Worm (Caenorhabditis elegans): Measurements from ENCODE around the gene dao-6.

DNA sequence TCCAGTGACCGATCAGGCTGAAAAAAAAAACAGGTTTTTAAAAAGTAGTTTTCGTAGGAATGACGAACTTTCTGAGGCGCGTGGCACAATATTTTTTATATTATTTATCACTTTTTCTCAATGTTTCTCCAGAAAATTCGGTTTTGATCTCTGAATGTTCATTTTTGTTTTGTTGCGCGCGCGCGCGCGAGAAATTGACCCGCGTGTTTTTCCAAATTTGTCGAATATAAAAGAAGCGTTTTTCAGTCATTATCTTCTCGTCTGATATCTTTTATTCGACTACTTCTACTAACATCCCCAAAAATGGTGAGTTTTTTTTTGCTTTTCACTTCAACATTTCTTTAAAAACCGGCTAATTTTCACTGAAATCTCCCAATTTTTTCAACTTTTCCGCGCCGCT, 22.8 kb upstream of the dao-6 start, which contains the start of gene rmd-1:
- no peak for TF ChIP-seq unc-62 (GFP tag; optimal IDR thresholded peaks at IDR 0.05)
- TF ChIP-seq snpc-4 (tag; optimal IDR thresholded peaks at IDR 0.05): no peak
- no peak for TF ChIP-seq lin-13 (tag; optimal IDR thresholded peaks at IDR 0.05)

All from whole organism, mixed stage, embryonic.